Fruit fly (Drosophila melanogaster) whole organism, adult: ENCODE measurements around the gene CG3726.
A peak's percentile ranks its signal among the peaks of the same experiment; 100 is the strongest.

Experiments used
- CG11617 ChIP-seq: fragments of 200-800 bp; sonication (Bioruptor generic); optimal IDR thresholded peaks from 2 replicates; lab custom pipeline; 2017; ENCODE audit warnings: mild to moderate bottlenecking, missing biosample characterization, missing genetic modification reagents, missing genetic modification characterization
- CG12768 ChIP-seq: fragments of 200-800 bp; sonication (Bioruptor generic); optimal IDR thresholded peaks from 2 replicates; lab custom pipeline; 2017; ENCODE audit warnings: missing biosample characterization, missing genetic modification characterization, mild to moderate bottlenecking, moderate library complexity, missing genetic modification reagents
- CG14711 ChIP-seq: fragments of 200-800 bp; sonication (Bioruptor generic); optimal IDR thresholded peaks from 2 replicates; lab custom pipeline; 2018; ENCODE audit warnings: missing biosample characterization, mild to moderate bottlenecking, missing genetic modification characterization, moderate library complexity
- CG1620 ChIP-seq: fragments of 200-800 bp; sonication (Bioruptor generic); optimal IDR thresholded peaks from 2 replicates; lab custom pipeline; 2016; ENCODE audit warnings: missing biosample characterization, missing genetic modification characterization
- CG33017 ChIP-seq: fragments of 200-800 bp; sonication (Bioruptor generic); optimal IDR thresholded peaks from 2 replicates; lab custom pipeline; 2018; ENCODE audit warnings: missing biosample characterization, mild to moderate bottlenecking, missing genetic modification characterization, moderate library complexity
- CG5204 ChIP-seq: fragments of 200-800 bp; sonication (Bioruptor generic); optimal IDR thresholded peaks from 2 replicates; lab custom pipeline; 2016; ENCODE audit warnings: missing biosample characterization, missing genetic modification characterization
- CG7045 ChIP-seq: fragments of 200-800 bp; sonication (Bioruptor generic); optimal IDR thresholded peaks from 2 replicates; lab custom pipeline; 2017; ENCODE audit warnings: missing biosample characterization, mild to moderate bottlenecking, missing genetic modification characterization
- CG7101 ChIP-seq: fragments of 200-800 bp; sonication (Bioruptor generic); optimal IDR thresholded peaks from 2 replicates; lab custom pipeline; 2018; ENCODE audit warnings: missing biosample characterization, mild to moderate bottlenecking, missing genetic modification characterization, moderate library complexity
- Clk ChIP-seq: fragments of 200-800 bp; sonication (Bioruptor generic); optimal IDR thresholded peaks from 2 replicates; lab custom pipeline; 2017; ENCODE audit warnings: missing biosample characterization, missing genetic modification characterization
- Crg-1 ChIP-seq: fragments of 200-800 bp; sonication (Bioruptor generic); optimal IDR thresholded peaks from 2 replicates; lab custom pipeline; 2016; ENCODE audit warnings: missing biosample characterization, missing genetic modification characterization
- Hr96 ChIP-seq: fragments of 200-800 bp; sonication (Bioruptor generic); optimal IDR thresholded peaks from 2 replicates; lab custom pipeline; 2016; ENCODE audit warnings: missing biosample characterization, missing genetic modification characterization
- Mnt ChIP-seq: fragments of 200-800 bp; sonication (Bioruptor generic); optimal IDR thresholded peaks from 2 replicates; lab custom pipeline; 2016; ENCODE audit warnings: missing biosample characterization, mild to moderate bottlenecking, missing genetic modification characterization
- bab1 ChIP-seq: fragments of 200-800 bp; sonication (Bioruptor generic); optimal IDR thresholded peaks from 3 replicates; lab custom pipeline; 2019; ENCODE audit warnings: missing biosample characterization, mild to moderate bottlenecking, missing genetic modification characterization, moderate library complexity
- cic ChIP-seq: fragments of 200-800 bp; sonication (Bioruptor generic); optimal IDR thresholded peaks from 2 replicates; lab custom pipeline; 2017; ENCODE audit warnings: missing biosample characterization, mild to moderate bottlenecking, missing genetic modification characterization, moderate library complexity
- cnc ChIP-seq, 2 experiments: fragments of >200 bp; optimal IDR thresholded peaks; 2 replicates each; lab custom pipeline; 2017
- kay ChIP-seq: fragments of 200-800 bp; sonication (Bioruptor generic); peaks from one replicate; lab custom pipeline; 2016; ENCODE audit warnings: missing biosample characterization, missing genetic modification characterization, borderline replicate concordance
- ovo ChIP-seq: fragments of 200-800 bp; sonication (Bioruptor generic); optimal IDR thresholded peaks from 2 replicates; lab custom pipeline; 2016; ENCODE audit warnings: missing biosample characterization, missing genetic modification characterization
- pad ChIP-seq: fragments of 200-800 bp; sonication (Bioruptor generic); optimal IDR thresholded peaks from 3 replicates; lab custom pipeline; 2017; ENCODE audit warnings: missing biosample characterization, missing genetic modification characterization, mild to moderate bottlenecking, moderate library complexity, missing genetic modification reagents
- tj ChIP-seq: fragments of 200-800 bp; sonication (Bioruptor generic); optimal IDR thresholded peaks from 3 replicates; lab custom pipeline; 2017; ENCODE audit warnings: missing biosample characterization, mild to moderate bottlenecking, missing genetic modification characterization, moderate library complexity
- toe ChIP-seq: fragments of 200-800 bp; sonication (Bioruptor generic); optimal IDR thresholded peaks from 2 replicates; lab custom pipeline; 2016; ENCODE audit warnings: missing biosample characterization, missing genetic modification characterization

The CG3726 gene

dm6 chrX:5880139-5880924 lies 36.6 kb upstream of the CG3726 start:
- TF ChIP-seq CG1620 (GFP tag; lab: Kevin White, UChicago) (peak; percentile 64), CG33017 (peak; percentile 80), cic (GFP tag; lab: Kevin White, UChicago) (peak; percentile 7), Crg-1 (GFP tag; lab: Kevin White, UChicago) (peak; percentile 70), CG5204 (GFP tag; lab: Kevin White, UChicago) (no peak), bab1 (GFP tag; lab: Kevin White, UChicago) (peak; percentile 90), CG14711 (tag; lab: Kevin White, UChicago) (peak; percentile 78), CG11617 (GFP tag; lab: Kevin White, UChicago) (peak; percentile 65), pad (GFP tag; lab: Kevin White, UChicago) (peak; percentile 65), Hr96 (GFP tag; lab: Kevin White, UChicago) (no peak), tj (GFP tag; lab: Kevin White, UChicago) (peak; percentile 54), toe (GFP tag; lab: Kevin White, UChicago) (peak; percentile 63), ovo (peak; percentile 94), CG7101 (tag; lab: Kevin White, UChicago) (peak; percentile 82), cnc (optimal IDR thresholded peaks at IDR 0.05; lab: Kevin White, UChicago) (no peak), CG7045 (GFP tag; lab: Kevin White, UChicago) (peak; percentile 65), Clk (GFP tag; lab: Kevin White, UChicago) (peak; percentile 33), kay (no peak), Mnt (GFP tag; lab: Kevin White, UChicago) (peak; percentile 89), CG12768 (GFP tag; lab: Kevin White, UChicago) (peak; percentile 76)

dm6 chrX:5883394-5883793 lies 33.5 kb upstream of the CG3726 start:
- TF ChIP-seq CG33017 (no peak), ovo (peak; percentile 7), cnc (optimal IDR thresholded peaks at IDR 0.05; lab: Kevin White, UChicago) (no peak), Hr96 (GFP tag; lab: Kevin White, UChicago) (no peak), CG5204 (GFP tag; lab: Kevin White, UChicago) (no peak), Clk (GFP tag; lab: Kevin White, UChicago) (no peak), Mnt (GFP tag; lab: Kevin White, UChicago) (peak; percentile 41), CG11617 (GFP tag; lab: Kevin White, UChicago) (no peak), CG7101 (tag; lab: Kevin White, UChicago) (peak; percentile 62), bab1 (GFP tag; lab: Kevin White, UChicago) (peak; percentile 79), CG1620 (GFP tag; lab: Kevin White, UChicago) (peak; percentile 78), tj (GFP tag; lab: Kevin White, UChicago) (peak; percentile 21), CG12768 (GFP tag; lab: Kevin White, UChicago) (no peak), toe (GFP tag; lab: Kevin White, UChicago) (no peak), cic (GFP tag; lab: Kevin White, UChicago) (no peak), Crg-1 (GFP tag; lab: Kevin White, UChicago) (peak; percentile 54), pad (GFP tag; lab: Kevin White, UChicago) (peak; percentile 46), CG14711 (tag; lab: Kevin White, UChicago) (no peak), kay (no peak), CG7045 (GFP tag; lab: Kevin White, UChicago) (no peak)

- TF ChIP-seq bab1 (GFP tag; lab: Kevin White, UChicago) (no peak), cic (GFP tag; lab: Kevin White, UChicago) (peak; percentile 22)
Observed at dm6 chrX:5884294-5884693, 32.6 kb upstream of the CG3726 start.

- TF ChIP-seq pad (GFP tag; lab: Kevin White, UChicago): no peak
- TF ChIP-seq CG7045 (GFP tag; lab: Kevin White, UChicago): no peak
- no peak for TF ChIP-seq Clk (GFP tag; lab: Kevin White, UChicago)
- no peak for TF ChIP-seq CG33017
Observed at dm6 chrX:5884887-5885286, 32.0 kb upstream of the CG3726 start.

- TF ChIP-seq cic (GFP tag; lab: Kevin White, UChicago) (no peak), pad (GFP tag; lab: Kevin White, UChicago) (peak; percentile 96)
Observed at dm6 chrX:5885521-5885920, 31.4 kb upstream of the CG3726 start.

dm6 chrX:5885973-5886372 lies 30.9 kb upstream of the CG3726 start:
- TF ChIP-seq kay (peak; percentile 65), cic (GFP tag; lab: Kevin White, UChicago) (no peak)
